Worm (Caenorhabditis elegans) whole organism, L2 larva: ENCODE results near the gene clec-139.

Source experiments
- C34F6.9 ChIP-seq: fragments of 150-350 bp; optimal IDR thresholded peaks from 2 replicates; lab custom pipeline; 2014; ENCODE audit warnings: missing biosample characterization, missing genetic modification characterization
- F13H6.1 ChIP-seq: sonication (generic microtip); optimal IDR thresholded peaks from 2 replicates; lab custom pipeline; 2016; ENCODE audit warnings: missing genetic modification characterization, missing compliant biosample characterization
- Y55F3AM.14 ChIP-seq: fragments of 200-800 bp; sonication (Bioruptor generic); optimal IDR thresholded peaks from 2 replicates; lab custom pipeline; 2018; ENCODE audit warnings: mild to moderate bottlenecking, missing genetic modification characterization, missing compliant biosample characterization
- ZK546.5 ChIP-seq: sonication (generic microtip); optimal IDR thresholded peaks from 2 replicates; lab custom pipeline; 2017; ENCODE audit warnings: missing biosample characterization, missing genetic modification characterization
- alr-1 ChIP-seq: fragments of 150-350 bp; optimal IDR thresholded peaks from 2 replicates; lab custom pipeline; 2014; ENCODE audit warnings: missing biosample characterization, missing genetic modification characterization
- aly-2 ChIP-seq: fragments of 150-350 bp; optimal IDR thresholded peaks from 2 replicates; lab custom pipeline; 2014; ENCODE audit warnings: missing biosample characterization, missing genetic modification characterization
- ama-1 ChIP-seq: fragments of 150-350 bp; optimal IDR thresholded peaks from 2 replicates; lab custom pipeline; 2018; ENCODE audit warnings: inconsistent platforms
- blmp-1 ChIP-seq: sonication (generic microtip); optimal IDR thresholded peaks from 2 replicates; lab custom pipeline; 2017; ENCODE audit warnings: missing genetic modification characterization, mild to moderate bottlenecking, missing compliant biosample characterization, antibody characterized with exemption, moderate library complexity; ENCODE audit not compliant: insufficient read depth
- crh-2 ChIP-seq: sonication (generic microtip); optimal IDR thresholded peaks from 2 replicates; lab custom pipeline; 2017; ENCODE audit warnings: missing biosample characterization, missing genetic modification characterization
- egl-27 ChIP-seq: sonication (generic microtip); optimal IDR thresholded peaks from 3 replicates; lab custom pipeline; 2017; ENCODE audit warnings: missing biosample characterization, missing genetic modification reagents, missing genetic modification characterization
- elt-1 ChIP-seq: fragments of 150-350 bp; optimal IDR thresholded peaks from 2 replicates; lab custom pipeline; 2014; ENCODE audit warnings: missing biosample characterization, missing genetic modification characterization
- elt-3 ChIP-seq: sonication (generic microtip); optimal IDR thresholded peaks from 2 replicates; lab custom pipeline; 2017; ENCODE audit warnings: missing biosample characterization, missing genetic modification characterization
- fos-1 ChIP-seq: fragments of 150-350 bp; optimal IDR thresholded peaks from 2 replicates; lab custom pipeline; 2014; ENCODE audit warnings: missing biosample characterization, missing genetic modification characterization
- gmeb-1 ChIP-seq: fragments of 150-350 bp; optimal IDR thresholded peaks from 2 replicates; lab custom pipeline; 2014; ENCODE audit warnings: missing biosample characterization, missing genetic modification characterization
- lin-11 ChIP-seq: fragments of 150-350 bp; sonication (generic microtip); optimal IDR thresholded peaks from 2 replicates; lab custom pipeline; 2014; ENCODE audit warnings: missing biosample characterization, missing genetic modification characterization, inconsistent platforms, mixed read lengths
- lin-13 ChIP-seq: fragments of 150-350 bp; optimal IDR thresholded peaks from 2 replicates; lab custom pipeline; 2014; ENCODE audit warnings: missing biosample characterization, missing genetic modification reagents, missing genetic modification characterization
- lin-39 ChIP-seq: fragments of 150-350 bp; optimal IDR thresholded peaks from 2 replicates; lab custom pipeline; 2014; ENCODE audit warnings: missing biosample characterization, missing genetic modification reagents, missing genetic modification characterization
- lsy-2 ChIP-seq, 2 experiments: fragments of 150-350 bp in 1 of 2; sonication (generic microtip) in 1 of 2; optimal IDR thresholded peaks; 2 replicates each; lab custom pipeline; 2014 to 2017; ENCODE audit warnings: missing biosample characterization in 2 of 2, missing genetic modification characterization in 2 of 2
- mab-5 ChIP-seq: fragments of 150-350 bp; optimal IDR thresholded peaks from 2 replicates; lab custom pipeline; 2014; ENCODE audit warnings: missing biosample characterization, missing genetic modification characterization
- mbf-1 ChIP-seq: sonication (generic microtip); optimal IDR thresholded peaks from 2 replicates; lab custom pipeline; 2017; ENCODE audit warnings: missing biosample characterization, missing genetic modification characterization
- mdl-1 ChIP-seq, 2 experiments: fragments of 150-350 bp in 1 of 2; sonication (generic microtip) in 1 of 2; optimal IDR thresholded peaks; 2 replicates each; lab custom pipeline; 2017; ENCODE audit warnings: missing biosample characterization in 2 of 2, missing genetic modification characterization in 2 of 2
- nhr-10 ChIP-seq: sonication (generic microtip); optimal IDR thresholded peaks from 2 replicates; lab custom pipeline; 2017; ENCODE audit warnings: missing biosample characterization, missing genetic modification characterization
- nhr-11 ChIP-seq: fragments of 150-350 bp; optimal IDR thresholded peaks from 2 replicates; lab custom pipeline; 2014; ENCODE audit warnings: missing biosample characterization, missing genetic modification characterization
- nhr-12 ChIP-seq: fragments of 150-350 bp; optimal IDR thresholded peaks from 2 replicates; lab custom pipeline; 2014; ENCODE audit warnings: missing biosample characterization, missing genetic modification characterization
- nhr-129 ChIP-seq: fragments of 150-350 bp; optimal IDR thresholded peaks from 2 replicates; lab custom pipeline; 2014; ENCODE audit warnings: missing biosample characterization, missing genetic modification characterization
- nhr-21 ChIP-seq: fragments of 150-350 bp; optimal IDR thresholded peaks from 2 replicates; lab custom pipeline; 2014; ENCODE audit warnings: missing biosample characterization, missing genetic modification characterization
- nhr-23 ChIP-seq: fragments of 150-350 bp; optimal IDR thresholded peaks from 2 replicates; lab custom pipeline; 2014; ENCODE audit warnings: missing biosample characterization, missing genetic modification reagents, missing genetic modification characterization
- nhr-25 ChIP-seq: fragments of 150-350 bp; sonication (generic microtip); optimal IDR thresholded peaks from 3 replicates; lab custom pipeline; 2014; ENCODE audit warnings: missing biosample characterization, missing genetic modification characterization
- nhr-6 ChIP-seq: fragments of 150-350 bp; optimal IDR thresholded peaks from 2 replicates; lab custom pipeline; 2014; ENCODE audit warnings: missing biosample characterization, missing genetic modification characterization
- nhr-77 ChIP-seq: fragments of 150-350 bp; optimal IDR thresholded peaks from 2 replicates; lab custom pipeline; 2014; ENCODE audit warnings: missing biosample characterization, missing genetic modification characterization
- peb-1 ChIP-seq: fragments of 150-350 bp; optimal IDR thresholded peaks from 2 replicates; lab custom pipeline; 2014; ENCODE audit warnings: missing biosample characterization, missing genetic modification characterization
- skn-1 ChIP-seq: sonication (generic microtip); optimal IDR thresholded peaks from 2 replicates; lab custom pipeline; 2017; ENCODE audit warnings: missing biosample characterization, missing genetic modification characterization
- sma-3 ChIP-seq: sonication (generic microtip); optimal IDR thresholded peaks from 2 replicates; lab custom pipeline; 2016; ENCODE audit warnings: missing genetic modification reagents, missing genetic modification characterization, missing compliant biosample characterization
- sma-9 ChIP-seq, 2 experiments: fragments of 150-350 bp in 1 of 2; sonication (generic microtip) in 1 of 2; optimal IDR thresholded peaks; 2 replicates each; lab custom pipeline; 2014 to 2016; ENCODE audit warnings: missing genetic modification characterization in 2 of 2, mild to moderate bottlenecking in 1 of 2, missing biosample characterization in 1 of 2, missing compliant biosample characterization in 1 of 2, missing genetic modification reagents in 1 of 2, moderate library complexity in 1 of 2
- unc-55 ChIP-seq: fragments of 150-350 bp; sonication (generic microtip); optimal IDR thresholded peaks from 3 replicates; lab custom pipeline; 2014; ENCODE audit warnings: missing biosample characterization, missing genetic modification reagents, missing genetic modification characterization
- ztf-1 ChIP-seq: fragments of 200-800 bp; sonication (Bioruptor generic); conservative IDR thresholded peaks from 2 replicates; pipeline ENCODE4 v1.3.6; 2022; ENCODE audit warnings: missing genetic modification characterization, missing compliant biosample characterization
- ztf-11 ChIP-seq: sonication (generic microtip); optimal IDR thresholded peaks from 2 replicates; lab custom pipeline; 2017; ENCODE audit warnings: missing biosample characterization, missing genetic modification characterization
- ztf-4 ChIP-seq: fragments of 150-350 bp; optimal IDR thresholded peaks from 2 replicates; lab custom pipeline; 2014; ENCODE audit warnings: missing biosample characterization, missing genetic modification characterization

Gene clec-139

ce11 chrII:4621650-4622049, at the start of gene clec-139:
Gene clec-139, minus strand, starts transcription at chrII:4621750.
- TF ChIP-seq nhr-21: no peak
- TF ChIP-seq mbf-1 (tag; lab: Kevin White, UChicago): no peak
- TF ChIP-seq peb-1 (tag; lab: Kevin White, UChicago): no peak
- no peak for TF ChIP-seq lsy-2 (tag; optimal IDR thresholded peaks at IDR 0.05; lab: Kevin White, UChicago)

ce11 chrII:4667572-4667971, 46.0 kb upstream of the clec-139 start, which contains the start of gene fut-5:
Gene fut-5, minus strand, starts transcription at chrII:4667672.
- TF ChIP-seq mdl-1 (tag; optimal IDR thresholded peaks at IDR 0.05; lab: Kevin White, UChicago) (no peak), fos-1 (tag; lab: Kevin White, UChicago) (no peak), lin-11 (tag; lab: Kevin White, UChicago) (no peak), lin-39 (tag; lab: Kevin White, UChicago) (no peak), mab-5 (tag; lab: Kevin White, UChicago) (no peak), blmp-1 (tag; lab: Kevin White, UChicago) (no peak), nhr-10 (tag; lab: Kevin White, UChicago) (no peak), Y55F3AM.14 (GFP tag; lab: Kevin White, UChicago) (no peak), nhr-6 (tag; lab: Kevin White, UChicago) (no peak), elt-3 (tag; lab: Kevin White, UChicago) (no peak), F13H6.1 (no peak), skn-1 (tag; lab: Kevin White, UChicago) (no peak), nhr-12 (tag; lab: Kevin White, UChicago) (no peak), ztf-1 (no peak), ztf-11 (tag; lab: Kevin White, UChicago) (no peak), mbf-1 (tag; lab: Kevin White, UChicago) (no peak), ZK546.5 (tag; lab: Kevin White, UChicago) (no peak), sma-9 (GFP tag; optimal IDR thresholded peaks at IDR 0.05; lab: Kevin White, UChicago) (no peak), sma-9 (tag; optimal IDR thresholded peaks at IDR 0.05; lab: Kevin White, UChicago) (no peak), gmeb-1 (tag; lab: Kevin White, UChicago) (no peak), ztf-4 (no peak)

DNA sequence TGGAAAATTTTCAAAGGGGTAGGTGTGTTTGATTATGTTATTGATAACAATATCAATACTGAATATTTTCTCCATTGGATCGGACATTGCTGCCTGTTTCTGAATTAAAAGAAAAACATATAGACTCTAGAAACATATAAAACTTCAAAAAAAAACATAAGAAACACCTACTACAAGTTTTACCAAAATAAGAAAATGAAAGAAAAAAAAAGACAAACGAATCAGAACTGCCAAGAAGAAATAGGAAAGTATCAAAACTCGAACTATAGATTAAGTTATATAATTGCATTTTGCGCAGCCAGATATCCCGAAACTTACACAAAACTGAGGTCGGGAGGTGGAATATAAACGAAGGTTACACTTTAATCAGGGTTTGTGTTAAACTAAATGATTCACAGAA, 43.8 kb upstream of the clec-139 start, which contains the start of gene T05A7.11:
TSS of gene T05A7.11 (minus strand) at position 101 of the 400 bp plus-strand sequence.
- TF ChIP-seq sma-9 (GFP tag; optimal IDR thresholded peaks at IDR 0.05; lab: Kevin White, UChicago): no peak
- no peak for TF ChIP-seq sma-9 (tag; optimal IDR thresholded peaks at IDR 0.05; lab: Kevin White, UChicago)
- no peak for TF ChIP-seq nhr-23
- no peak for TF ChIP-seq lin-13
- TF ChIP-seq nhr-12 (tag; lab: Kevin White, UChicago): no peak
- TF ChIP-seq C34F6.9 (tag; lab: Kevin White, UChicago): no peak
- TF ChIP-seq ZK546.5 (tag; lab: Kevin White, UChicago): no peak
- no peak for TF ChIP-seq alr-1 (tag; lab: Kevin White, UChicago)
- TF ChIP-seq nhr-25 (tag; lab: Kevin White, UChicago): no peak
- TF ChIP-seq nhr-129 (tag; lab: Kevin White, UChicago): no peak
- TF ChIP-seq egl-27 (tag; lab: Kevin White, UChicago): no peak
- TF ChIP-seq fos-1 (tag; lab: Kevin White, UChicago): no peak
- no peak for TF ChIP-seq nhr-6 (tag; lab: Kevin White, UChicago)
- TF ChIP-seq elt-1 (tag; lab: Kevin White, UChicago): no peak
- no peak for TF ChIP-seq aly-2 (tag; lab: Kevin White, UChicago)
- no peak for TF ChIP-seq ama-1 (lab: Kevin White, UChicago)
- TF ChIP-seq Y55F3AM.14 (GFP tag; lab: Kevin White, UChicago): no peak
- no peak for TF ChIP-seq sma-3
- TF ChIP-seq lsy-2 (tag; optimal IDR thresholded peaks at IDR 0.05; lab: Kevin White, UChicago): no peak
- TF ChIP-seq blmp-1 (tag; lab: Kevin White, UChicago): no peak

ce11 chrII:4663186-4663585, 41.6 kb upstream of the clec-139 start, which contains the start of gene T05A7.12:
Gene T05A7.12, minus strand, starts transcription at chrII:4663286.
- no peak for TF ChIP-seq nhr-77 (tag; lab: Kevin White, UChicago)
- no peak for TF ChIP-seq C34F6.9 (tag; lab: Kevin White, UChicago)
- TF ChIP-seq mdl-1 (tag; optimal IDR thresholded peaks at IDR 0.05; lab: Kevin White, UChicago): no peak
- TF ChIP-seq nhr-129 (tag; lab: Kevin White, UChicago): no peak
- no peak for TF ChIP-seq crh-2
- TF ChIP-seq unc-55 (GFP tag; lab: Kevin White, UChicago): no peak
- TF ChIP-seq aly-2 (tag; lab: Kevin White, UChicago): no peak
- TF ChIP-seq nhr-11 (tag; lab: Kevin White, UChicago): no peak
- TF ChIP-seq egl-27 (tag; lab: Kevin White, UChicago): no peak
- TF ChIP-seq, all 48 proteins: peak for 0
